Worm (Caenorhabditis elegans) whole organism, L3 larva: Measurements from ENCODE around the gene C16D2.1.

Experiments used
- ZK546.5 ChIP-seq: sonication (generic microtip); optimal IDR thresholded peaks from 2 replicates; lab custom pipeline; 2017; ENCODE audit warnings: missing biosample characterization, missing genetic modification characterization
- aly-2 ChIP-seq: fragments of 150-350 bp; optimal IDR thresholded peaks from 2 replicates; lab custom pipeline; 2014; ENCODE audit warnings: missing biosample characterization, missing genetic modification characterization
- ama-1 ChIP-seq: fragments of 150-350 bp; optimal IDR thresholded peaks from 2 replicates; lab custom pipeline; 2018
- ceh-16 ChIP-seq: sonication (generic microtip); optimal IDR thresholded peaks from 2 replicates; lab custom pipeline; 2017; ENCODE audit warnings: missing biosample characterization, missing genetic modification characterization
- ceh-28 ChIP-seq: fragments of 150-350 bp; optimal IDR thresholded peaks from 2 replicates; lab custom pipeline; 2014; ENCODE audit warnings: missing biosample characterization, missing genetic modification reagents, missing genetic modification characterization
- ceh-9 ChIP-seq: sonication (generic microtip); optimal IDR thresholded peaks from 2 replicates; lab custom pipeline; 2018; ENCODE audit warnings: missing biosample characterization, missing genetic modification characterization
- daf-12 ChIP-seq: fragments of 150-350 bp; optimal IDR thresholded peaks from 2 replicates; lab custom pipeline; 2014; ENCODE audit warnings: missing biosample characterization, missing genetic modification reagents, missing genetic modification characterization
- egl-27 ChIP-seq: sonication (generic microtip); optimal IDR thresholded peaks from 4 replicates; lab custom pipeline; 2017; ENCODE audit warnings: missing biosample characterization, missing genetic modification reagents, missing genetic modification characterization
- egl-5 ChIP-seq: fragments of 150-350 bp; optimal IDR thresholded peaks from 2 replicates; lab custom pipeline; 2017; ENCODE audit warnings: missing biosample characterization, missing genetic modification reagents, missing genetic modification characterization, inconsistent platforms
- elt-2 ChIP-seq: sonication (generic microtip); optimal IDR thresholded peaks from 2 replicates; lab custom pipeline; 2016; ENCODE audit warnings: missing genetic modification reagents, mild to moderate bottlenecking, missing genetic modification characterization, missing compliant biosample characterization
- elt-3 ChIP-seq, 3 experiments: fragments of 150-350 bp in 1 of 3; sonication (generic microtip) in 2 of 3; optimal IDR thresholded peaks; 2 replicates in 2 of 3; 4 replicates in 1 of 3; lab custom pipeline; 2014 to 2017; ENCODE audit warnings: missing biosample characterization in 3 of 3, missing genetic modification characterization in 3 of 3
- eor-1 ChIP-seq, 2 experiments: fragments of 150-350 bp; optimal IDR thresholded peaks; 2 replicates each; lab custom pipeline; 2014 to 2018; ENCODE audit warnings: missing biosample characterization in 2 of 2, missing genetic modification characterization in 2 of 2
- fos-1 ChIP-seq: fragments of 150-350 bp; optimal IDR thresholded peaks from 2 replicates; lab custom pipeline; 2014; ENCODE audit warnings: missing biosample characterization, missing genetic modification characterization
- hmg-11 ChIP-seq: sonication (generic microtip); optimal IDR thresholded peaks from 2 replicates; lab custom pipeline; 2016; ENCODE audit warnings: missing genetic modification characterization, missing compliant biosample characterization
- jun-1 ChIP-seq: fragments of 150-350 bp; optimal IDR thresholded peaks from 2 replicates; lab custom pipeline; 2014; ENCODE audit warnings: missing biosample characterization, missing genetic modification reagents, missing genetic modification characterization
- lin-15B ChIP-seq: fragments of 150-350 bp; optimal IDR thresholded peaks from 2 replicates; lab custom pipeline; 2014; ENCODE audit warnings: missing biosample characterization, missing genetic modification characterization
- lin-39 ChIP-seq: fragments of 150-350 bp; optimal IDR thresholded peaks from 2 replicates; lab custom pipeline; 2018; ENCODE audit warnings: missing biosample characterization, missing genetic modification reagents, missing genetic modification characterization
- lsy-12 ChIP-seq: sonication (generic microtip); optimal IDR thresholded peaks from 2 replicates; lab custom pipeline; 2016; ENCODE audit warnings: mild to moderate bottlenecking, missing genetic modification characterization, missing compliant biosample characterization
- mml-1 ChIP-seq: fragments of 150-350 bp; sonication (generic microtip); optimal IDR thresholded peaks from 3 replicates; lab custom pipeline; 2014; ENCODE audit warnings: missing biosample characterization, missing genetic modification characterization
- nhr-11 ChIP-seq: fragments of 150-350 bp; optimal IDR thresholded peaks from 2 replicates; lab custom pipeline; 2014; ENCODE audit warnings: missing biosample characterization, missing genetic modification characterization
- nhr-12 ChIP-seq: fragments of 150-350 bp; optimal IDR thresholded peaks from 2 replicates; lab custom pipeline; 2014; ENCODE audit warnings: missing biosample characterization, missing genetic modification characterization
- nhr-23 ChIP-seq: fragments of 150-350 bp; optimal IDR thresholded peaks from 2 replicates; lab custom pipeline; 2014; ENCODE audit warnings: missing biosample characterization, missing genetic modification reagents, missing genetic modification characterization
- nhr-237 ChIP-seq: fragments of 150-350 bp; optimal IDR thresholded peaks from 2 replicates; lab custom pipeline; 2014; ENCODE audit warnings: missing biosample characterization, missing genetic modification characterization
- nhr-25 ChIP-seq: sonication (generic microtip); optimal IDR thresholded peaks from 2 replicates; lab custom pipeline; 2017; ENCODE audit warnings: missing biosample characterization, missing genetic modification characterization
- nhr-28 ChIP-seq: fragments of 150-350 bp; optimal IDR thresholded peaks from 2 replicates; lab custom pipeline; 2014; ENCODE audit warnings: missing biosample characterization, missing genetic modification characterization
- nhr-43 ChIP-seq: sonication (generic microtip); optimal IDR thresholded peaks from 2 replicates; lab custom pipeline; 2016; ENCODE audit warnings: mild to moderate bottlenecking, missing genetic modification characterization, missing compliant biosample characterization; ENCODE audit not compliant: poor library complexity, severe bottlenecking
- nhr-67 ChIP-seq: fragments of 150-350 bp; optimal IDR thresholded peaks from 2 replicates; lab custom pipeline; 2014; ENCODE audit warnings: missing biosample characterization, missing genetic modification characterization
- nhr-76 ChIP-seq: fragments of 150-350 bp; sonication (generic microtip); optimal IDR thresholded peaks from 5 replicates; lab custom pipeline; 2014; ENCODE audit warnings: missing biosample characterization, missing genetic modification characterization
- nhr-77 ChIP-seq: fragments of 150-350 bp; optimal IDR thresholded peaks from 2 replicates; lab custom pipeline; 2014; ENCODE audit warnings: missing biosample characterization, missing genetic modification characterization
- pha-4 ChIP-seq: fragments of 150-350 bp; optimal IDR thresholded peaks from 2 replicates; lab custom pipeline; 2014; ENCODE audit warnings: missing biosample characterization, missing genetic modification reagents, missing genetic modification characterization
- pqm-1 ChIP-seq: fragments of 150-350 bp; optimal IDR thresholded peaks from 2 replicates; lab custom pipeline; 2017; ENCODE audit warnings: missing biosample characterization, missing genetic modification characterization, inconsistent platforms
- sea-2 ChIP-seq: fragments of 150-350 bp; sonication (generic microtip); optimal IDR thresholded peaks from 4 replicates; lab custom pipeline; 2014; ENCODE audit warnings: missing biosample characterization, missing genetic modification reagents, missing genetic modification characterization
- skn-1 ChIP-seq: fragments of 150-350 bp; optimal IDR thresholded peaks from 2 replicates; lab custom pipeline; 2014; ENCODE audit warnings: missing biosample characterization, missing genetic modification characterization
- snpc-4 ChIP-seq: fragments of 150-350 bp; optimal IDR thresholded peaks from 2 replicates; lab custom pipeline; 2014; ENCODE audit warnings: missing biosample characterization, missing genetic modification characterization
- tbx-2 ChIP-seq: sonication (generic microtip); optimal IDR thresholded peaks from 2 replicates; lab custom pipeline; 2016; ENCODE audit warnings: mild to moderate bottlenecking, missing genetic modification characterization, missing compliant biosample characterization
- unc-39 ChIP-seq: sonication (generic microtip); optimal IDR thresholded peaks from 4 replicates; lab custom pipeline; 2017; ENCODE audit warnings: missing biosample characterization, missing genetic modification characterization
- unc-62 ChIP-seq: fragments of 150-350 bp; sonication (generic microtip); optimal IDR thresholded peaks from 4 replicates; lab custom pipeline; 2014; ENCODE audit warnings: missing biosample characterization, missing genetic modification reagents, missing genetic modification characterization
- ztf-4 ChIP-seq: fragments of 150-350 bp; optimal IDR thresholded peaks from 2 replicates; lab custom pipeline; 2014; ENCODE audit warnings: missing biosample characterization, missing genetic modification characterization

Gene C16D2.1

ce11 chrII:9170048-9170447, 38.6 kb downstream of the C16D2.1 start:
- TF ChIP-seq nhr-12 (tag; lab: Kevin White, UChicago) (no peak), nhr-11 (no peak), ZK546.5 (no peak)

ce11 chrII:9170851-9171250, 39.4 kb downstream of the C16D2.1 start:
- no peak for TF ChIP-seq nhr-23 (tag; lab: Kevin White, UChicago)
- TF ChIP-seq mml-1 (tag; lab: Kevin White, UChicago) = no peak
- TF ChIP-seq tbx-2 (tag; lab: Kevin White, UChicago) = no peak
- no peak for TF ChIP-seq skn-1
- no peak for TF ChIP-seq nhr-77 (tag; lab: Kevin White, UChicago)
- TF ChIP-seq jun-1 (tag; lab: Kevin White, UChicago) = no peak
- TF ChIP-seq elt-3 (tag; optimal IDR thresholded peaks at IDR 0.05; lab: Kevin White, UChicago) = no peak
- no peak for TF ChIP-seq snpc-4

ce11 chrII:9171466-9172187, 40.2 kb downstream of the C16D2.1 start:
- no peak for TF ChIP-seq lsy-12 (tag; lab: Kevin White, UChicago)
- no peak for TF ChIP-seq ama-1 (lab: Kevin White, UChicago)
- TF ChIP-seq elt-2 (tag; lab: Kevin White, UChicago) = no peak
- no peak for TF ChIP-seq elt-3 (tag; optimal IDR thresholded peaks at IDR 0.05; lab: Kevin White, UChicago)
- TF ChIP-seq aly-2 (tag; lab: Kevin White, UChicago) = no peak
- no peak for TF ChIP-seq nhr-12 (tag; lab: Kevin White, UChicago)
- TF ChIP-seq unc-39 (tag; lab: Kevin White, UChicago) = no peak
- no peak for TF ChIP-seq nhr-67 (tag; lab: Kevin White, UChicago)
- TF ChIP-seq daf-12 (tag; lab: Kevin White, UChicago) = no peak
- no peak for TF ChIP-seq nhr-77 (tag; lab: Kevin White, UChicago)

- no peak for TF ChIP-seq nhr-11
- TF ChIP-seq nhr-12 (tag; lab: Kevin White, UChicago) = no peak
- no peak for TF ChIP-seq aly-2 (tag; lab: Kevin White, UChicago)
- TF ChIP-seq eor-1 (tag; optimal IDR thresholded peaks at IDR 0.05; lab: Kevin White, UChicago) = no peak
- no peak for TF ChIP-seq snpc-4
- TF ChIP-seq nhr-43 = no peak
- TF ChIP-seq ceh-28 = no peak
- TF ChIP-seq nhr-28 (tag; lab: Kevin White, UChicago) = no peak
- TF ChIP-seq sea-2 (GFP tag; lab: Kevin White, UChicago) = no peak
- no peak for TF ChIP-seq pqm-1 (tag; lab: Kevin White, UChicago)
- TF ChIP-seq ceh-9 (tag; lab: Kevin White, UChicago) = no peak
- no peak for TF ChIP-seq nhr-25 (tag; lab: Kevin White, UChicago)
- TF ChIP-seq daf-12 (tag; lab: Kevin White, UChicago) = no peak
- TF ChIP-seq tbx-2 (tag; lab: Kevin White, UChicago) = no peak
- TF ChIP-seq nhr-23 (tag; lab: Kevin White, UChicago) = no peak
- TF ChIP-seq jun-1 (tag; lab: Kevin White, UChicago) = no peak
Observed at ce11 chrII:9172849-9173248, 41.4 kb downstream of the C16D2.1 start, which contains the start of gene T23G7.2. Gene T23G7.2, minus strand, starts transcription at chrII:9172949.

ce11 chrII:9173471-9173870, 42.0 kb downstream of the C16D2.1 start:
- no peak for TF ChIP-seq skn-1

ce11 chrII:9176523-9176922, 45.1 kb downstream of the C16D2.1 start:
- TF ChIP-seq ztf-4 (tag; lab: Kevin White, UChicago) = no peak
- TF ChIP-seq unc-62 (GFP tag; lab: Kevin White, UChicago) = no peak

- TF ChIP-seq pha-4 (tag; lab: Kevin White, UChicago) (peak; percentile 82), egl-27 (no peak), ztf-4 (tag; lab: Kevin White, UChicago) (no peak), lin-15B (tag; lab: Kevin White, UChicago) (peak; percentile 58), skn-1 (no peak), hmg-11 (peak; percentile 23), nhr-77 (tag; lab: Kevin White, UChicago) (no peak), ZK546.5 (no peak), elt-2 (tag; lab: Kevin White, UChicago) (peak; percentile 16), egl-5 (tag; lab: Kevin White, UChicago) (peak; percentile 40), nhr-237 (no peak), ceh-9 (tag; lab: Kevin White, UChicago) (no peak), ceh-16 (tag; lab: Kevin White, UChicago) (no peak), lin-39 (tag; lab: Kevin White, UChicago) (peak; percentile 48), daf-12 (tag; lab: Kevin White, UChicago) (no peak), nhr-12 (tag; lab: Kevin White, UChicago) (no peak), nhr-76 (tag; lab: Kevin White, UChicago) (no peak), mml-1 (tag; lab: Kevin White, UChicago) (no peak), nhr-43 (no peak), tbx-2 (tag; lab: Kevin White, UChicago) (no peak), elt-3 (tag; optimal IDR thresholded peaks at IDR 0.05; lab: Kevin White, UChicago) (no peak), fos-1 (no peak), eor-1 (tag; optimal IDR thresholded peaks at IDR 0.05; lab: Kevin White, UChicago) (no peak)
Observed at ce11 chrII:9177080-9177479, 45.6 kb downstream of the C16D2.1 start, which contains the start of the genes sec-5 and pir-1. Gene sec-5, minus strand, starts transcription at chrII:9177152. Gene pir-1, plus strand, starts transcription at chrII:9177300.
